Worm (Caenorhabditis elegans) whole organism, mixed stage, embryonic: ENCODE measurements around the gene dlc-5.

ENCODE experiments used
- pha-4 ChIP-seq: fragments of 150-350 bp; optimal IDR thresholded peaks from 2 replicates; lab custom pipeline; 2018; ENCODE audit warnings: missing biosample characterization, missing genetic modification reagents, missing genetic modification characterization
- sem-2 ChIP-seq: fragments of 200-800 bp; sonication (Bioruptor generic); optimal IDR thresholded peaks from 2 replicates; lab custom pipeline; 2018; ENCODE audit warnings: mild to moderate bottlenecking, missing genetic modification characterization, missing compliant biosample characterization
- ztf-11 ChIP-seq: fragments of 150-350 bp; optimal IDR thresholded peaks from 2 replicates; lab custom pipeline; 2014; ENCODE audit warnings: missing biosample characterization, missing genetic modification characterization

- TF ChIP-seq pha-4 (tag; lab: Kevin White, UChicago) (no peak), sem-2 (no peak), ztf-11 (tag; lab: Kevin White, UChicago) (no peak)
These were observed 3.6 kb downstream of the dlc-5 start, which contains the start of gene Y73B6BL.31 for ce11 chrIV:6441601-6442000.
